Worm (Caenorhabditis elegans) whole organism, midembryonic: Measurements from ENCODE around the gene pho-13.

ENCODE experiments used
- cog-1 ChIP-seq: sonication (generic microtip); optimal IDR thresholded peaks from 2 replicates; lab custom pipeline; 2016; ENCODE audit warnings: missing genetic modification characterization, missing compliant biosample characterization
- flt-1 ChIP-seq: fragments of 200-800 bp; sonication (Bioruptor generic); IDR thresholded peaks from 2 replicates; pipeline ENCODE4 v1.3.6; 2022; ENCODE audit warnings: missing genetic modification characterization, missing compliant biosample characterization
- med-1 ChIP-seq: sonication (generic microtip); optimal IDR thresholded peaks from 2 replicates; lab custom pipeline; 2017; ENCODE audit warnings: missing genetic modification characterization, mild to moderate bottlenecking, missing compliant biosample characterization, antibody characterized with exemption, missing genetic modification reagents; ENCODE audit not compliant: insufficient read depth
- ztf-23 ChIP-seq: fragments of 200-800 bp; sonication (Bioruptor generic); IDR thresholded peaks from 2 replicates; pipeline ENCODE4 v1.3.6; 2022; ENCODE audit warnings: missing genetic modification reagents, missing genetic modification characterization, missing compliant biosample characterization

ce11 chrII:8830917-8831316, 24.1 kb upstream of the pho-13 start:
- TF ChIP-seq ztf-23 (GFP tag; lab: Robert Waterston, UW) (no peak), flt-1 (no peak), cog-1 (no peak), med-1 (GFP tag; lab: Kevin White, UChicago) (no peak)
